Fruit fly (Drosophila melanogaster) whole organism, wandering third instar larva: Measurements from ENCODE around the gene CG43725.

ENCODE experiments used
- CG9705 ChIP-seq: fragments of 200-800 bp; sonication (Bioruptor generic); optimal IDR thresholded peaks from 2 replicates; lab custom pipeline; 2018; ENCODE audit warnings: missing biosample characterization, mild to moderate bottlenecking, missing genetic modification characterization
- CrebA ChIP-seq: fragments of 200-800 bp; sonication (Bioruptor generic); optimal IDR thresholded peaks from 2 replicates; lab custom pipeline; 2016; ENCODE audit warnings: missing biosample characterization, mild to moderate bottlenecking, missing genetic modification characterization, borderline replicate concordance
- Dfd ChIP-seq: fragments of >200 bp; optimal IDR thresholded peaks from 2 replicates; lab custom pipeline; 2017; ENCODE audit warnings: missing biosample characterization, missing genetic modification characterization
- Dif ChIP-seq: fragments of 200-275, 200-300 bp; sonication (Bioruptor generic); optimal IDR thresholded peaks from 2 replicates; lab custom pipeline; 2018; ENCODE audit warnings: missing biosample characterization, missing genetic modification characterization; ENCODE audit not compliant: partially characterized antibody
- HLH106 ChIP-seq: fragments of 200-800 bp; optimal IDR thresholded peaks from 3 replicates; lab custom pipeline; 2019; ENCODE audit warnings: missing biosample characterization, mild to moderate bottlenecking, missing genetic modification characterization, moderate library complexity
- Hnf4 ChIP-seq: fragments of 200-800 bp; sonication (Bioruptor generic); optimal IDR thresholded peaks from 2 replicates; lab custom pipeline; 2016; ENCODE audit warnings: missing biosample characterization, mild to moderate bottlenecking, missing genetic modification characterization
- Hr78 ChIP-seq: fragments of >200 bp; optimal IDR thresholded peaks from 2 replicates; lab custom pipeline; 2017; ENCODE audit warnings: missing biosample characterization, missing genetic modification characterization
- Hr83 ChIP-seq: fragments of 200-300 bp; sonication (Bioruptor generic); optimal IDR thresholded peaks from 2 replicates; lab custom pipeline; 2016; ENCODE audit warnings: missing biosample characterization, mild to moderate bottlenecking, missing genetic modification characterization, moderate library complexity; ENCODE audit not compliant: poor library complexity, severe bottlenecking
- OdsH ChIP-seq: fragments of 200-800 bp; sonication (Bioruptor generic); optimal IDR thresholded peaks from 2 replicates; lab custom pipeline; 2016; ENCODE audit warnings: missing biosample characterization, mild to moderate bottlenecking, missing genetic modification characterization
- Rel ChIP-seq, 2 experiments: fragments of 200-800 bp; sonication (Bioruptor generic) in 1 of 2; optimal IDR thresholded peaks; 2 replicates in 1 of 2; 3 replicates in 1 of 2; lab custom pipeline; 2016 to 2019; ENCODE audit warnings: mild to moderate bottlenecking in 2 of 2, missing biosample characterization in 2 of 2, missing genetic modification characterization in 2 of 2, moderate library complexity in 1 of 2
- Vsx2 ChIP-seq: fragments of 200-300, 225-300 bp; sonication (Bioruptor generic); optimal IDR thresholded peaks from 2 replicates; lab custom pipeline; 2018; ENCODE audit warnings: missing biosample characterization, missing genetic modification characterization; ENCODE audit not compliant: partially characterized antibody
- br ChIP-seq: fragments of 200-800 bp; sonication (Bioruptor generic); optimal IDR thresholded peaks from 2 replicates; lab custom pipeline; 2016; ENCODE audit warnings: missing biosample characterization, missing genetic modification characterization
- brk ChIP-seq: fragments of 200-800 bp; sonication (Bioruptor generic); optimal IDR thresholded peaks from 2 replicates; lab custom pipeline; 2016; ENCODE audit warnings: missing biosample characterization, mild to moderate bottlenecking, missing genetic modification characterization
- dl ChIP-seq, 2 experiments: fragments of 175-275, 200-275 bp in 1 of 2; fragments of 200-275 bp in 1 of 2; sonication (Bioruptor generic); optimal IDR thresholded peaks; lab custom pipeline; 2018; ENCODE audit warnings: mild to moderate bottlenecking in 2 of 2, missing biosample characterization in 2 of 2, missing genetic modification characterization in 2 of 2, moderate library complexity in 2 of 2; ENCODE audit not compliant: partially characterized antibody in 2 of 2, insufficient read depth in 1 of 2
- dmrt93B ChIP-seq: fragments of 200-800 bp; sonication (Bioruptor generic); optimal IDR thresholded peaks from 2 replicates; lab custom pipeline; 2018; ENCODE audit warnings: missing biosample characterization, mild to moderate bottlenecking, missing genetic modification characterization
- fru ChIP-seq: fragments of 200-800 bp; sonication (Bioruptor generic); optimal IDR thresholded peaks from 3 replicates; lab custom pipeline; 2016; ENCODE audit warnings: missing biosample characterization, mild to moderate bottlenecking, missing genetic modification characterization
- h ChIP-seq: fragments of 200-800 bp; sonication (Bioruptor generic); optimal IDR thresholded peaks from 3 replicates; lab custom pipeline; 2016; ENCODE audit warnings: missing biosample characterization, mild to moderate bottlenecking, missing genetic modification characterization
- jim ChIP-seq: fragments of 175-275, 200-325 bp; sonication (Bioruptor generic); optimal IDR thresholded peaks from 2 replicates; lab custom pipeline; 2016; ENCODE audit warnings: missing biosample characterization, mild to moderate bottlenecking, missing genetic modification characterization
- lola ChIP-seq: fragments of >200 bp; optimal IDR thresholded peaks from 2 replicates; lab custom pipeline; 2017; ENCODE audit warnings: missing biosample characterization, missing genetic modification characterization
- psq ChIP-seq: fragments of 200-800 bp; sonication (Bioruptor generic); optimal IDR thresholded peaks from 3 replicates; lab custom pipeline; 2017; ENCODE audit warnings: missing biosample characterization, mild to moderate bottlenecking, missing genetic modification characterization, moderate library complexity
- rgr ChIP-seq: fragments of 200-800 bp; sonication (Bioruptor generic); optimal IDR thresholded peaks from 3 replicates; lab custom pipeline; 2016; ENCODE audit warnings: missing biosample characterization, mild to moderate bottlenecking, missing genetic modification characterization
- sage ChIP-seq: fragments of 200-800 bp; sonication (Bioruptor generic); optimal IDR thresholded peaks from 2 replicates; lab custom pipeline; 2016; ENCODE audit warnings: missing biosample characterization, mild to moderate bottlenecking, missing genetic modification characterization
- sv ChIP-seq: fragments of 200-800 bp; sonication (Bioruptor generic); optimal IDR thresholded peaks from 3 replicates; lab custom pipeline; 2016; ENCODE audit warnings: missing biosample characterization, missing genetic modification characterization
- tai ChIP-seq: sonication (Bioruptor generic); optimal IDR thresholded peaks from 2 replicates; lab custom pipeline; 2016; ENCODE audit warnings: missing biosample characterization, missing genetic modification characterization
- usp ChIP-seq: fragments of >200 bp; optimal IDR thresholded peaks from 2 replicates; lab custom pipeline; 2017; ENCODE audit warnings: missing biosample characterization, missing genetic modification characterization
- woc ChIP-seq: sonication (Bioruptor generic); optimal IDR thresholded peaks from 2 replicates; lab custom pipeline; 2016; ENCODE audit warnings: missing biosample characterization, mild to moderate bottlenecking, missing genetic modification characterization

Gene CG43725

dm6 chr2L:11034495-11034894, 40.8 kb upstream of the CG43725 start, which contains the start of gene CG18666:
TSS of gene CG18666 (plus strand) at chr2L:11034795.
- TF ChIP-seq tai (GFP tag; lab: Kevin White, UChicago) (no peak), CrebA (GFP tag; lab: Kevin White, UChicago) (no peak), h (GFP tag; lab: Kevin White, UChicago) (no peak), lola (no peak), rgr (GFP tag; lab: Kevin White, UChicago) (no peak)

dm6 chr2L:11037583-11038517, 37.5 kb upstream of the CG43725 start:
- TF ChIP-seq psq (no peak), OdsH (GFP tag; lab: Kevin White, UChicago) (no peak), Hr83 (GFP tag; lab: Kevin White, UChicago) (no peak), rgr (GFP tag; lab: Kevin White, UChicago) (peak; percentile 16), Dfd (GFP tag; lab: Kevin White, UChicago) (no peak), br (peak; percentile 36), dmrt93B (GFP tag; lab: Kevin White, UChicago) (no peak), Dif (GFP tag; lab: Kevin White, UChicago) (no peak), fru (GFP tag; lab: Kevin White, UChicago) (peak; percentile 27), CrebA (GFP tag; lab: Kevin White, UChicago) (no peak), Hnf4 (GFP tag; lab: Kevin White, UChicago) (no peak), Hr78 (GFP tag; lab: Kevin White, UChicago) (no peak), tai (GFP tag; lab: Kevin White, UChicago) (peak; percentile 43), usp (no peak), Vsx2 (GFP tag; lab: Kevin White, UChicago) (no peak), sage (GFP tag; lab: Kevin White, UChicago) (no peak), woc (no peak), sv (GFP tag; lab: Kevin White, UChicago) (peak; percentile 43)

dm6 chr2L:11038918-11039317, 36.4 kb upstream of the CG43725 start:
- no peak for TF ChIP-seq sv (GFP tag; lab: Kevin White, UChicago)
- TF ChIP-seq usp = no peak
- TF ChIP-seq Rel (GFP tag; optimal IDR thresholded peaks at IDR 0.05; lab: Kevin White, UChicago) = no peak
- peak; percentile 36 for TF ChIP-seq Rel (tag; optimal IDR thresholded peaks at IDR 0.05; lab: Kevin White, UChicago)
- TF ChIP-seq rgr (GFP tag; lab: Kevin White, UChicago) = no peak
- no peak for TF ChIP-seq dmrt93B (GFP tag; lab: Kevin White, UChicago)
- peak; percentile 34 for TF ChIP-seq h (GFP tag; lab: Kevin White, UChicago)
- no peak for TF ChIP-seq lola
- TF ChIP-seq Dif (GFP tag; lab: Kevin White, UChicago) = peak; percentile 38
- TF ChIP-seq Hnf4 (GFP tag; lab: Kevin White, UChicago) = no peak
- no peak for TF ChIP-seq CG9705 (GFP tag; lab: Kevin White, UChicago)
- no peak for TF ChIP-seq Hr83 (GFP tag; lab: Kevin White, UChicago)
- TF ChIP-seq brk = peak; percentile 54
- TF ChIP-seq sage (GFP tag; lab: Kevin White, UChicago) = peak; percentile 11
- TF ChIP-seq jim = no peak

- no peak for TF ChIP-seq CG9705 (GFP tag; lab: Kevin White, UChicago)
- no peak for TF ChIP-seq psq
- no peak for TF ChIP-seq woc
- no peak for TF ChIP-seq usp
- TF ChIP-seq OdsH (GFP tag; lab: Kevin White, UChicago) = no peak
- no peak for TF ChIP-seq sage (GFP tag; lab: Kevin White, UChicago)
- TF ChIP-seq lola = no peak
- TF ChIP-seq jim = no peak
- TF ChIP-seq Hr78 (GFP tag; lab: Kevin White, UChicago) = no peak
- no peak for TF ChIP-seq h (GFP tag; lab: Kevin White, UChicago)
- no peak for TF ChIP-seq Dif (GFP tag; lab: Kevin White, UChicago)
- TF ChIP-seq tai (GFP tag; lab: Kevin White, UChicago) = no peak
- no peak for TF ChIP-seq Vsx2 (GFP tag; lab: Kevin White, UChicago)
- no peak for TF ChIP-seq HLH106
- no peak for TF ChIP-seq fru (GFP tag; lab: Kevin White, UChicago)
- no peak for TF ChIP-seq sv (GFP tag; lab: Kevin White, UChicago)
- TF ChIP-seq dl (GFP tag; optimal IDR thresholded peaks at IDR 0.05; lab: Kevin White, UChicago; ENCODE audit: insufficient read depth in 1 of 2, partially characterized antibody in 2 of 2) = no peak
- no peak for TF ChIP-seq rgr (GFP tag; lab: Kevin White, UChicago)
- TF ChIP-seq, all 38 proteins: peak for 0
These were observed 35.7 kb upstream of the CG43725 start for dm6 chr2L:11039548-11040144.
